Worm (Caenorhabditis elegans): ENCODE measurements around the gene Y11D7A.3.

- TF ChIP-seq ztf-29 (GFP tag; IDR thresholded peaks at IDR 0.05), result no peak
- no peak for TF ChIP-seq ztf-23 (GFP tag; IDR thresholded peaks at IDR 0.05)
- TF ChIP-seq cog-1 (tag; optimal IDR thresholded peaks at IDR 0.05), result no peak
- TF ChIP-seq med-1 (GFP tag; optimal IDR thresholded peaks at IDR 0.05; ENCODE audit: insufficient read depth), result no peak
- no peak for TF ChIP-seq flt-1 (GFP tag; IDR thresholded peaks at IDR 0.05)
- no peak for TF ChIP-seq ref-1 (GFP tag; conservative IDR thresholded peaks at IDR 0.05)
- no peak for TF ChIP-seq T22C8.4 (GFP tag; IDR thresholded peaks at IDR 0.05)
- TF ChIP-seq klf-2 (GFP tag; conservative IDR thresholded peaks at IDR 0.05), result no peak
- TF ChIP-seq tab-1 (GFP tag; IDR thresholded peaks at IDR 0.05), result no peak
These were observed 20.8 kb upstream of the Y11D7A.3 start, which contains the start of gene C46C2.6 for ce11 chrIV:9212121-9212520.

Data from whole organism, midembryonic.